Fruit fly (Drosophila melanogaster): ENCODE measurements around the gene CG17191.
A peak's percentile ranks its signal among the peaks of the same experiment; 100 is the strongest.

The CG17191 gene

DNA sequence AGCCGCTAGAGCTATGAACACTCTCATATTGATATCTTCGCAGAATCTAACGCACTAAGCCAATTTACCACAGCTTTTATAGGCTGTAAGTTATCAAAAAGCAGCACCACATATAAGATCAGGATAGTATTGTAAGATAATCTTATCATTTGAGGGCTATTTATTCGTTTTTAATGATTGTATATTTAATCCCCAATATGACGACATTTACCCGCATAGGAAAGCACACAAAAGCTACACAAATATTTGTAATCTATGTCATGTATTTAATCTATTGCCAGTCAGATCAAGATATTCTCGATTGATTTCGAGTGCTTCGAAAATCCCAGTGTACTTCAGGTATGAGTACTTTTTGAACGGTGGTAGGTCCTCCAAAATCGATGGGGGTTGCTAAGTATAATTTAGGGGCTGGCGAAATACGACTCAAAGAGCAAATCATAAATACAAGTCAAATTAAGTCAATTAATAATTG lies at the start of gene CG17191:
Gene CG17191 (minus strand): TSS at position 51 of the 472 bp plus-strand sequence.
- peak; percentile 72 for TF ChIP-seq noc (tag; optimal IDR thresholded peaks at IDR 0.05)

DNA sequence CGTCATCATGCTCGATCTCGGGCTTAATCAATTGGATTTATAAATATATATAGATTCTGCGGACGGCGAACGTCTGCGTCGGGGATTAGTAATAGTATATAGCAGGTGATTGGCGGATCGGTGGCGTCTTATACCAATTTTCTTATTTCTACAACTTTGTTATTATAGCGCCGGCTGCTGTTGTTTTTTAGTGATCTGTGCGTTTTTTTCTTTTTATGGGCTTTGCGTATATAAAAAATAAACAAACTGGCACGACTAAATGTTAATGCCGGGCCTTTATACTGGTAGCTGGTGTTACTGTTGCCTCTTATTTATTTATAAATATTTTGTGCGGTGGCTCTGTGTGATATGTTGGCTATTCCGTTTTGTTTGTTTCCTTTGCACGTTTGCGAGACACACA lies 49.6 kb upstream of the CG17191 start:
- no peak for TF ChIP-seq noc (tag; optimal IDR thresholded peaks at IDR 0.05)

dm6 chr3R:27067362-27067761 lies 47.8 kb upstream of the CG17191 start:
- no peak for TF ChIP-seq noc (tag; optimal IDR thresholded peaks at IDR 0.05)

- no peak for TF ChIP-seq noc (tag; optimal IDR thresholded peaks at IDR 0.05)
Measured at dm6 chr3R:27065136-27065535, 45.6 kb upstream of the CG17191 start, which contains the start of gene CG43935. TSS of gene CG43935 (plus strand) at chr3R:27065436.

DNA sequence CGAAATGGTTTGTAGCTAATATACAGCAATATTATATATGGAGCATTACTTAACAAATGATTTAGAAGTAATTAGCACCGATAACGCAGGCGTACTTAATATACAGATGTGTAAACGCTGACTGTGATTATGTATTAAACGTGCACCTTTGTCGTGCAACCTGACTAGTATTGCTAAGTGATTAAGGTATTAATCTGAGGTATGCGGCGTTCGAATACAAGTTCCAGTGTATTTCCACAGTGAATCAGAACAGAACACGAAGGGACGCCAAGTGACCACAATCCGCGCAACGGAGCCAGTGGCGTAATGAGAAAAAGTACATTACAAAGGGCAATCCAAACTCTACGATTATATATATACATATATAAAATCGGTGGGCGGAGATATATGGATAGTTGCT lies 44.5 kb upstream of the CG17191 start, which contains the start of gene Nep5:
Gene Nep5 (minus strand): TSS at position 101 of the 400 bp plus-strand sequence.
- no peak for TF ChIP-seq noc (tag; optimal IDR thresholded peaks at IDR 0.05)

- TF ChIP-seq noc (tag; optimal IDR thresholded peaks at IDR 0.05), result no peak
Measured at dm6 chr3R:27061916-27062315, 42.4 kb upstream of the CG17191 start, which contains the start of gene CG34292. TSS of gene CG34292 (plus strand) at chr3R:27062216.

- TF ChIP-seq noc (tag; optimal IDR thresholded peaks at IDR 0.05), result no peak
Measured at dm6 chr3R:27056152-27056551, 36.6 kb upstream of the CG17191 start.

- no peak for TF ChIP-seq noc (tag; optimal IDR thresholded peaks at IDR 0.05)
Measured at dm6 chr3R:27049549-27049948, 30.0 kb upstream of the CG17191 start.

dm6 chr3R:27048561-27049270 lies 29.2 kb upstream of the CG17191 start, which contains the start of gene TwdlT:
TSS of gene TwdlT (plus strand) at chr3R:27049220.
- no peak for TF ChIP-seq noc (tag; optimal IDR thresholded peaks at IDR 0.05)

- no peak for TF ChIP-seq noc (tag; optimal IDR thresholded peaks at IDR 0.05)
Measured at dm6 chr3R:27040044-27040443, 20.5 kb upstream of the CG17191 start.

- TF ChIP-seq noc (tag; optimal IDR thresholded peaks at IDR 0.05), result no peak
Measured at dm6 chr3R:27033935-27034334, 14.4 kb upstream of the CG17191 start.

DNA sequence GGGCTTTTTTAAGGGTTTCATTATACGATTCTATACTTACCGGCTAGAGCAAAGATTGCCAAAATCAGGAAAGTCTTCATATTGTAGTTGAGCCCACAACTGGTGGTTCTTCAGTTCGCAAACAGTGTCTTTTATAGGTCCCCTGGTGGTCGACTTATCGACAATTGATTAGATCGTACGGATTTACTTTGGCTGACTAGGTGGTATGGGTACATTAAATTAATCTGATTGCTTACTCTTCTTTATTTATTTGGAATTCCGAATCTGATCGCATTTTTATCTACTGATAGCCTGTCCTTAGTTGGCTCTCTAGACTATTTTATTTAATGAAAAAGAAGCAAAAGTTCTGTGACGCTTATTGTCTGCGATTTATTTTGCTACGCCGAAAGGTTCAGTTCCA lies 6.5 kb upstream of the CG17191 start, which contains the start of gene CG6271:
Gene CG6271 (minus strand): TSS at position 101 of the 400 bp plus-strand sequence.
- TF ChIP-seq noc (tag; optimal IDR thresholded peaks at IDR 0.05), result no peak

- no peak for TF ChIP-seq noc (tag; optimal IDR thresholded peaks at IDR 0.05)
Measured at dm6 chr3R:27023117-27023516, 3.6 kb upstream of the CG17191 start, which contains the start of gene CG6277. TSS of gene CG6277 (minus strand) at chr3R:27023217.

- no peak for TF ChIP-seq noc (tag; optimal IDR thresholded peaks at IDR 0.05)
Measured at dm6 chr3R:27021278-27021677, 1.7 kb upstream of the CG17191 start, which contains the start of gene CG6283. TSS of gene CG6283 (minus strand) at chr3R:27021378.

dm6 chr3R:27018187-27018586 lies 1.4 kb downstream of the CG17191 start, which contains the start of gene CG17192:
TSS of gene CG17192 (minus strand) at chr3R:27018287.
- no peak for TF ChIP-seq noc (tag; optimal IDR thresholded peaks at IDR 0.05)

DNA sequence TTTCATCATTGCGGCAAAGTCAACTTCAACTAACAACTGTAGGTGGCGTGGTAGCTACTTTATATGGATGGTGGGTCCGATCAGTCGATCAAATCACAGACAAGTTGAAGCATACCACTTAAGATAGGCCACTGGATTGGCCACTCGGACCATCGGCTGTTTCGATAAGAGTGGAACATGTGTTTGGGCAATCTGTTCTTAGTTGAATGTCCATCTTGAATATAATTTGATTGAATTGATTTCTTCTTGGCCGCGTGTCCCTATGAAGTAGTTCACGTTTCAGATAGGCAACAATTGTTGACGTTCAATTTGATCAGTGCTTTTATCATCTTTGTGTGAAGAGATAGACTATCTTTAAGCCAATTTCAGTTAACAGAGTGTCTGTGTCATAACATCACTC lies 12.5 kb downstream of the CG17191 start, which contains the start of gene CG6295:
Gene CG6295 (minus strand): TSS at position 34 of the 400 bp plus-strand sequence.
- TF ChIP-seq noc (tag; optimal IDR thresholded peaks at IDR 0.05), result no peak

- no peak for TF ChIP-seq noc (tag; optimal IDR thresholded peaks at IDR 0.05)
Measured at dm6 chr3R:27005338-27005737, 14.2 kb downstream of the CG17191 start, which contains the start of gene CG6296. TSS of gene CG6296 (minus strand) at chr3R:27005469.

All from whole organism, larva.